Worm (Caenorhabditis elegans) whole organism, L2 larva: Measurements from ENCODE around the gene syx-6.

Experiments used
- C34F6.9 ChIP-seq: fragments of 150-350 bp; optimal IDR thresholded peaks from 2 replicates; lab custom pipeline; 2014; ENCODE audit warnings: missing biosample characterization, missing genetic modification characterization
- F13H6.1 ChIP-seq: sonication (generic microtip); optimal IDR thresholded peaks from 2 replicates; lab custom pipeline; 2016; ENCODE audit warnings: missing genetic modification characterization, missing compliant biosample characterization
- R02D3.7 ChIP-seq: fragments of 150-350 bp; optimal IDR thresholded peaks from 2 replicates; lab custom pipeline; 2014; ENCODE audit warnings: missing biosample characterization, missing genetic modification characterization
- Y55F3AM.14 ChIP-seq: fragments of 200-800 bp; sonication (Bioruptor generic); optimal IDR thresholded peaks from 2 replicates; lab custom pipeline; 2018; ENCODE audit warnings: mild to moderate bottlenecking, missing genetic modification characterization, missing compliant biosample characterization
- ZK546.5 ChIP-seq: sonication (generic microtip); optimal IDR thresholded peaks from 2 replicates; lab custom pipeline; 2017; ENCODE audit warnings: missing biosample characterization, missing genetic modification characterization
- alr-1 ChIP-seq: fragments of 150-350 bp; optimal IDR thresholded peaks from 2 replicates; lab custom pipeline; 2014; ENCODE audit warnings: missing biosample characterization, missing genetic modification characterization
- aly-2 ChIP-seq: fragments of 150-350 bp; optimal IDR thresholded peaks from 2 replicates; lab custom pipeline; 2014; ENCODE audit warnings: missing biosample characterization, missing genetic modification characterization
- ama-1 ChIP-seq: fragments of 150-350 bp; optimal IDR thresholded peaks from 2 replicates; lab custom pipeline; 2018; ENCODE audit warnings: inconsistent platforms
- blmp-1 ChIP-seq: sonication (generic microtip); optimal IDR thresholded peaks from 2 replicates; lab custom pipeline; 2017; ENCODE audit warnings: missing genetic modification characterization, mild to moderate bottlenecking, missing compliant biosample characterization, antibody characterized with exemption, moderate library complexity; ENCODE audit not compliant: insufficient read depth
- ceh-82 ChIP-seq: fragments of 150-350 bp; optimal IDR thresholded peaks from 2 replicates; lab custom pipeline; 2014; ENCODE audit warnings: missing biosample characterization, missing genetic modification characterization
- crh-2 ChIP-seq: sonication (generic microtip); optimal IDR thresholded peaks from 2 replicates; lab custom pipeline; 2017; ENCODE audit warnings: missing biosample characterization, missing genetic modification characterization
- dmd-4 ChIP-seq: sonication (generic microtip); optimal IDR thresholded peaks from 2 replicates; lab custom pipeline; 2017; ENCODE audit warnings: missing biosample characterization, missing genetic modification characterization
- egl-27 ChIP-seq: sonication (generic microtip); optimal IDR thresholded peaks from 3 replicates; lab custom pipeline; 2017; ENCODE audit warnings: missing biosample characterization, missing genetic modification reagents, missing genetic modification characterization
- elt-1 ChIP-seq: fragments of 150-350 bp; optimal IDR thresholded peaks from 2 replicates; lab custom pipeline; 2014; ENCODE audit warnings: missing biosample characterization, missing genetic modification characterization
- elt-3 ChIP-seq: sonication (generic microtip); optimal IDR thresholded peaks from 2 replicates; lab custom pipeline; 2017; ENCODE audit warnings: missing biosample characterization, missing genetic modification characterization
- fos-1 ChIP-seq: fragments of 150-350 bp; optimal IDR thresholded peaks from 2 replicates; lab custom pipeline; 2014; ENCODE audit warnings: missing biosample characterization, missing genetic modification characterization
- gmeb-1 ChIP-seq: fragments of 150-350 bp; optimal IDR thresholded peaks from 2 replicates; lab custom pipeline; 2014; ENCODE audit warnings: missing biosample characterization, missing genetic modification characterization
- lin-39 ChIP-seq: fragments of 150-350 bp; optimal IDR thresholded peaks from 2 replicates; lab custom pipeline; 2014; ENCODE audit warnings: missing biosample characterization, missing genetic modification reagents, missing genetic modification characterization
- lsy-2 ChIP-seq, 2 experiments: fragments of 150-350 bp in 1 of 2; sonication (generic microtip) in 1 of 2; optimal IDR thresholded peaks; 2 replicates each; lab custom pipeline; 2014 to 2017; ENCODE audit warnings: missing biosample characterization in 2 of 2, missing genetic modification characterization in 2 of 2
- mab-5 ChIP-seq: fragments of 150-350 bp; optimal IDR thresholded peaks from 2 replicates; lab custom pipeline; 2014; ENCODE audit warnings: missing biosample characterization, missing genetic modification characterization
- mbf-1 ChIP-seq: sonication (generic microtip); optimal IDR thresholded peaks from 2 replicates; lab custom pipeline; 2017; ENCODE audit warnings: missing biosample characterization, missing genetic modification characterization
- mdl-1 ChIP-seq, 2 experiments: fragments of 150-350 bp in 1 of 2; sonication (generic microtip) in 1 of 2; optimal IDR thresholded peaks; 2 replicates each; lab custom pipeline; 2017; ENCODE audit warnings: missing biosample characterization in 2 of 2, missing genetic modification characterization in 2 of 2
- nhr-10 ChIP-seq: sonication (generic microtip); optimal IDR thresholded peaks from 2 replicates; lab custom pipeline; 2017; ENCODE audit warnings: missing biosample characterization, missing genetic modification characterization
- nhr-12 ChIP-seq: fragments of 150-350 bp; optimal IDR thresholded peaks from 2 replicates; lab custom pipeline; 2014; ENCODE audit warnings: missing biosample characterization, missing genetic modification characterization
- nhr-129 ChIP-seq: fragments of 150-350 bp; optimal IDR thresholded peaks from 2 replicates; lab custom pipeline; 2014; ENCODE audit warnings: missing biosample characterization, missing genetic modification characterization
- nhr-21 ChIP-seq: fragments of 150-350 bp; optimal IDR thresholded peaks from 2 replicates; lab custom pipeline; 2014; ENCODE audit warnings: missing biosample characterization, missing genetic modification characterization
- nhr-23 ChIP-seq: fragments of 150-350 bp; optimal IDR thresholded peaks from 2 replicates; lab custom pipeline; 2014; ENCODE audit warnings: missing biosample characterization, missing genetic modification reagents, missing genetic modification characterization
- nhr-237 ChIP-seq: fragments of 150-350 bp; optimal IDR thresholded peaks from 2 replicates; lab custom pipeline; 2014; ENCODE audit warnings: missing biosample characterization, missing genetic modification characterization
- nhr-77 ChIP-seq: fragments of 150-350 bp; optimal IDR thresholded peaks from 2 replicates; lab custom pipeline; 2014; ENCODE audit warnings: missing biosample characterization, missing genetic modification characterization
- sem-4 ChIP-seq: fragments of 150-350 bp; optimal IDR thresholded peaks from 2 replicates; lab custom pipeline; 2014; ENCODE audit warnings: missing biosample characterization, missing genetic modification reagents, missing genetic modification characterization
- sma-9 ChIP-seq, 2 experiments: fragments of 150-350 bp in 1 of 2; sonication (generic microtip) in 1 of 2; optimal IDR thresholded peaks; 2 replicates each; lab custom pipeline; 2014 to 2016; ENCODE audit warnings: missing genetic modification characterization in 2 of 2, mild to moderate bottlenecking in 1 of 2, missing biosample characterization in 1 of 2, missing compliant biosample characterization in 1 of 2, missing genetic modification reagents in 1 of 2, moderate library complexity in 1 of 2
- snpc-4 ChIP-seq: fragments of 150-350 bp; optimal IDR thresholded peaks from 2 replicates; lab custom pipeline; 2014; ENCODE audit warnings: missing biosample characterization, missing genetic modification characterization
- unc-55 ChIP-seq: fragments of 150-350 bp; sonication (generic microtip); optimal IDR thresholded peaks from 3 replicates; lab custom pipeline; 2014; ENCODE audit warnings: missing biosample characterization, missing genetic modification reagents, missing genetic modification characterization
- unc-62 ChIP-seq: fragments of 150-350 bp; optimal IDR thresholded peaks from 2 replicates; lab custom pipeline; 2014; ENCODE audit warnings: missing biosample characterization, missing genetic modification reagents, missing genetic modification characterization
- ztf-1 ChIP-seq: fragments of 200-800 bp; sonication (Bioruptor generic); conservative IDR thresholded peaks from 2 replicates; pipeline ENCODE4 v1.3.6; 2022; ENCODE audit warnings: missing genetic modification characterization, missing compliant biosample characterization
- ztf-11 ChIP-seq: sonication (generic microtip); optimal IDR thresholded peaks from 2 replicates; lab custom pipeline; 2017; ENCODE audit warnings: missing biosample characterization, missing genetic modification characterization
- ztf-4 ChIP-seq: fragments of 150-350 bp; optimal IDR thresholded peaks from 2 replicates; lab custom pipeline; 2014; ENCODE audit warnings: missing biosample characterization, missing genetic modification characterization

The syx-6 gene

ce11 chrX:3184649-3185048 is 20.3 kb downstream of the syx-6 start:
- no peak for TF ChIP-seq unc-55
- no peak for TF ChIP-seq egl-27 (tag; lab: Kevin White, UChicago)
- TF ChIP-seq F13H6.1, result no peak
- TF ChIP-seq nhr-129 (tag; lab: Kevin White, UChicago), result no peak
- no peak for TF ChIP-seq ama-1 (lab: Kevin White, UChicago)
- no peak for TF ChIP-seq alr-1 (tag; lab: Kevin White, UChicago)
- no peak for TF ChIP-seq nhr-10
- no peak for TF ChIP-seq nhr-12 (tag; lab: Kevin White, UChicago)
- TF ChIP-seq ZK546.5 (tag; lab: Kevin White, UChicago), result no peak
- TF ChIP-seq sma-9 (GFP tag; optimal IDR thresholded peaks at IDR 0.05; lab: Kevin White, UChicago), result no peak
- no peak for TF ChIP-seq sma-9 (tag; optimal IDR thresholded peaks at IDR 0.05; lab: Kevin White, UChicago)
- no peak for TF ChIP-seq lin-39
- TF ChIP-seq nhr-237 (tag; lab: Kevin White, UChicago), result no peak
- TF ChIP-seq nhr-21 (tag; lab: Kevin White, UChicago), result no peak
- no peak for TF ChIP-seq C34F6.9 (tag; lab: Kevin White, UChicago)
- no peak for TF ChIP-seq mab-5 (tag; lab: Kevin White, UChicago)
- TF ChIP-seq ztf-4 (tag; lab: Kevin White, UChicago), result no peak

DNA sequence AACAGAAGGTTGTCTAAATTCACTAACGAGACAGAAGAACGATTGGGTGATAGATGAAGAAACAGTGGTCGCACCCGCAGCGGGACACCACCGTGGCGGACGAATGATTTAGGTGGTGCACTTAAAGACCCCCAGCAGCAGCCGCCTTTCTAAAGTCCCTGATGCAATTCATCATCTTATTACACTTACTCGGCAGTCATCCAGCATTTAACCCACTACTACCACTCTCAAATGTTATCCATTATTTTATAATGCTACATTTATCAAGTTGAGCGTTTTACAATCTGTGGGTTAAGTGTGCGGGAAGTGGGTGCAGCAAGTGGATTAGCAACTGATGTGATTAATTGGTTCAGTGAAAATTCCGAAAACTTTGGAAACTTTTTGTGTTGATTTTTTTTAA is 25.9 kb downstream of the syx-6 start:
- peak; percentile 1 for TF ChIP-seq mab-5 (tag; lab: Kevin White, UChicago)
- no peak for TF ChIP-seq gmeb-1
- TF ChIP-seq snpc-4 (tag; lab: Kevin White, UChicago), result no peak
- TF ChIP-seq lsy-2 (tag; optimal IDR thresholded peaks at IDR 0.05; lab: Kevin White, UChicago), result no peak
- TF ChIP-seq mdl-1 (tag; optimal IDR thresholded peaks at IDR 0.05; lab: Kevin White, UChicago), result no peak
- no peak for TF ChIP-seq ama-1 (lab: Kevin White, UChicago)

- TF ChIP-seq sem-4 (tag; lab: Kevin White, UChicago) (peak; percentile 30), dmd-4 (no peak), C34F6.9 (tag; lab: Kevin White, UChicago) (no peak)
Observed at ce11 chrX:3191353-3192065, 27.2 kb downstream of the syx-6 start.

DNA sequence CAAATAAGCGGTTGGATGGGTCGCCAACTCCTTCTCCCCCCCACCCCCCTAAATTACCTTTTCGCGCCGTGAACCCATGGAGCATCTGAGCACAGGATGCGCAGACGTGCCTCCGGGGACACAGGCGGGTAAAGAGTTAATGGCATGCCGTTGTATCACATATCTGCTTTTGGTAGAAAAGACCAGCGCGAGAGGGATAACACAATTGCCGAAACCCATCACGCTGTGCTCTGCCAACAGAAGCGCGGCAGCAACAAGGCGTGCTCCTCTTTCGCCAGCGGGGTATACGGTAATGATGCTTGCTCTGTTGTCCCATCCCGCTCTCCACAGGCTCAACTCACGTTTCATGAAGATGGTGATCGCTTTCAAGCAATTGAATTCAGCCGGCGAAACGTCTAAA is 33.0 kb downstream of the syx-6 start:
- TF ChIP-seq snpc-4 (tag; lab: Kevin White, UChicago), result no peak

DNA sequence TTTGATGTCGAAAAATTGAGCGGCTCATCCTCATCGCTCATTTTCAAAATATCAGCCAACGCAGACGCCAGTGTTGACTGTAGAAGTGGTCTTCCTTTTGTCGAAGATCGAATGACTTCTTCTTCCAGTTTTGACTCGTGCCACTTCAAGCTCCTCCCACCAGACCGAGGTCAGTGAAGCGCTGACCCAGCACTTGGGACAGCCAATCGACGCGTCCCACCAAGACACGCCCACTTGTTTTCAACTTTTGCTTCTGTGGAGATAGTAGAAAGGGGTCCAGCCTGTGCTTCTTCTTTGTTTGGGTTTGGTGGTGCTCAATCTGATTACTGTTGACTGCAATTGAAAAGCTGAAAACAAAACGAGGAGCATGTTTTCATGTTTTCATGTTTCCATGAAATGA is 34.9 kb downstream of the syx-6 start, which contains the start of gene fax-1:
TSS of gene fax-1 (minus strand) at position 101 of the 400 bp plus-strand sequence.
- TF ChIP-seq unc-55 (no peak), ztf-1 (GFP tag; lab: Robert Waterston, UW) (no peak), nhr-10 (no peak), lin-39 (no peak), Y55F3AM.14 (GFP tag; lab: Kevin White, UChicago) (no peak), nhr-23 (no peak), crh-2 (tag; lab: Kevin White, UChicago) (no peak), sem-4 (tag; lab: Kevin White, UChicago) (no peak), mab-5 (tag; lab: Kevin White, UChicago) (no peak), mdl-1 (tag; optimal IDR thresholded peaks at IDR 0.05; lab: Kevin White, UChicago) (no peak), F13H6.1 (no peak), nhr-77 (no peak)
- TF ChIP-seq, all 48 proteins: peak for 0

DNA sequence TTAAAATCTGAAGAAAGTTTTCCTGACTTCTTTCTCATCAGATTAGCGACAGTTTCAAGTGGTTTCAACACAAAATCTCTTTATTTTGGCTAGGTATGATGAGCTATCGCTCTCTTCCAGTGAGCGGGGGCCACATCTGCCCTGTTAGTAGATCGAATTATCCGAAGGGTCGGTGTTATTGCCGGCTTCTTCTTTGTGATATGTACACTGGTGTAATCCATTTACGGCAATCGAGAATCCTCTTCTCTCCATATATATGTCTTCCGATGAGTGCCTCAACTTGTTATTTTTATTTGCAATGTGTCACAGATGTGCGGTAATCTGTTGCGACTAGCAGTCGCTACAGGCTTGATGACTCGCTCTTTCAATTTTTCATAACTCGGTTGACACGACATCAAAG is 38.0 kb downstream of the syx-6 start:
- no peak for TF ChIP-seq lsy-2 (tag; optimal IDR thresholded peaks at IDR 0.05; lab: Kevin White, UChicago)
- TF ChIP-seq mdl-1 (tag; optimal IDR thresholded peaks at IDR 0.05; lab: Kevin White, UChicago), result no peak
- TF ChIP-seq ztf-11 (tag; lab: Kevin White, UChicago), result no peak
- no peak for TF ChIP-seq sma-9 (GFP tag; optimal IDR thresholded peaks at IDR 0.05; lab: Kevin White, UChicago)
- TF ChIP-seq sma-9 (tag; optimal IDR thresholded peaks at IDR 0.05; lab: Kevin White, UChicago), result no peak
- TF ChIP-seq aly-2 (tag; lab: Kevin White, UChicago), result no peak
- TF ChIP-seq nhr-12 (tag; lab: Kevin White, UChicago), result no peak
- no peak for TF ChIP-seq crh-2 (tag; lab: Kevin White, UChicago)
- TF ChIP-seq ceh-82 (tag; lab: Kevin White, UChicago), result no peak
- no peak for TF ChIP-seq ZK546.5 (tag; lab: Kevin White, UChicago)
- TF ChIP-seq fos-1 (tag; lab: Kevin White, UChicago), result no peak
- no peak for TF ChIP-seq dmd-4
- TF ChIP-seq R02D3.7 (tag; lab: Kevin White, UChicago), result no peak
- no peak for TF ChIP-seq C34F6.9 (tag; lab: Kevin White, UChicago)
- no peak for TF ChIP-seq sem-4 (tag; lab: Kevin White, UChicago)
- TF ChIP-seq blmp-1, result no peak
- no peak for TF ChIP-seq elt-3
- no peak for TF ChIP-seq nhr-77
- TF ChIP-seq unc-62 (GFP tag; lab: Kevin White, UChicago), result no peak
- no peak for TF ChIP-seq mbf-1
- TF ChIP-seq elt-1 (tag; lab: Kevin White, UChicago), result no peak
